Worm (Caenorhabditis elegans): Measurements from ENCODE around the gene srw-119.

- no peak for TF ChIP-seq him-1 (tag; optimal IDR thresholded peaks at IDR 0.05)
- no peak for TF ChIP-seq dao-5 (tag; optimal IDR thresholded peaks at IDR 0.05)
- TF ChIP-seq W03F9.2 (tag; optimal IDR thresholded peaks at IDR 0.05), result no peak
Observed at ce11 chrV:2962960-2963359, 36.7 kb downstream of the srw-119 start, which contains the start of gene srw-138.

All from whole organism, L4/young adult.